Fruit fly (Drosophila melanogaster): ENCODE data around the gene CG32409.
A peak's percentile ranks its signal among the peaks of the same experiment; 100 is the strongest.

Gene CG32409

DNA sequence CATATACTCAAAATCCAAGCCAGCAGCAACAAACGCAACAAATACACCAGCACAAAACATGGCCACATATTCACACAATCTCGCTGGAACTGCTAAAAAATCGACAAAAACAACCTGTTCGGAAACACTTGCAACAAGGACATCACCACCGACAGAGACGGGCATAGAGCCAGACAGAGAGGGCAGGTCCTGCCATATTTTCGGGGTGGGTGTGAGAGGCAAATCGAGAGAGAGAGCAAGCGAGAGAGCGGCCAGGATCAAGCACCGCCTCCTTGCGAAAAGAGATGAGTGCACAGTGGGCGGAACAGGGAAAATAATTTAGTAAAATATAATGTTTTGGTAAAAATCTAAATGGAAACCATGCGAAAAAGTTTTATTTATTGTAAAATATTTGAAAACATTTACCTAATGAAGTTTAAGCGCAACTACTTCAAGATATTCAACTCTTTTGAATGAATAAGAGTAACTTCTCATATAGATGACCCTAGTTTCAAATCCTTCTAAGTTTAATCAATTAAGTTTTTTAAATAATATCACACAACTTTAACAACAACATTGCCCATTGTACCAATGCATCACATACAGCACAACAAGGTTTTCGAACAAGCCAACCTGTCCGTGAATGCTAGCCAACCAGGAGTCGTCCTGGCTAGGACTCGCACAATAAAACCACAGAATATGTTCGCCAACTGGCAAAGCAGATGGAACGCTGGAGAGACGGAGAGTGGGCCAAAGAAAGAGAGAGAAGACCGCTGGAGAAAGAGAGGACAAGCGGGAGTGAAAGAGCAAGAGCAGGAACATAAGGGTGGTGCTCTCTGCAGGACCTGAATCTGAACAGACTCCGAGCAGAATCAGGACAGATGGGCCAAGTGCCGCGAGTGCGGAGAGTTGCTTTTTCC is 17.8 kb upstream of the CG32409 start (continued):
- TF ChIP-seq crc (GFP tag; optimal IDR thresholded peaks at IDR 0.05), result peak; percentile 36
- peak; percentile 52 for TF ChIP-seq CG12236 (GFP tag; optimal IDR thresholded peaks at IDR 0.05)
- TF ChIP-seq bsh (GFP tag; optimal IDR thresholded peaks at IDR 0.05), result peak in 1 of 2 experiments; percentile 60
- TF ChIP-seq seq (GFP tag; IDR thresholded peaks at IDR 0.05), result peak; percentile 63; the same call in 1 of the 2 replicates
- TF ChIP-seq Nf-YB (GFP tag; optimal IDR thresholded peaks at IDR 0.05), result peak; percentile 92
- peak; percentile 82 for TF ChIP-seq dmrt99B (tag; optimal IDR thresholded peaks at IDR 0.05)
- TF ChIP-seq mam (GFP tag; optimal IDR thresholded peaks at IDR 0.05), result peak; percentile 22
- TF ChIP-seq tio (GFP tag; optimal IDR thresholded peaks at IDR 0.05), result peak; percentile 47
- 0 out of 2 replicates have a peak, but pooled peaks have one; percentile 4 for TF ChIP-seq wdn (GFP tag; IDR thresholded peaks at IDR 0.05)
- TF ChIP-seq CG17328 (GFP tag; IDR thresholded peaks at IDR 0.05), result peak; percentile 75
- peak; percentile 63 for TF ChIP-seq CG9437 (GFP tag; optimal IDR thresholded peaks at IDR 0.05)
- no peak for TF ChIP-seq CG9932 (GFP tag; IDR thresholded peaks at IDR 0.05)
- peak; percentile 8 for TF ChIP-seq maf-S (GFP tag; optimal IDR thresholded peaks at IDR 0.05)
- TF ChIP-seq CG10321 (GFP tag; IDR thresholded peaks at IDR 0.05), result peak; percentile 31; the same call in 1 of the 2 replicates
- TF ChIP-seq pan (optimal IDR thresholded peaks at IDR 0.05), result no peak
- TF ChIP-seq pan (GFP tag; optimal IDR thresholded peaks at IDR 0.05 in 1 of 2, IDR thresholded peaks at IDR 0.05 in 1 of 2), result peak in 1 of 2 experiments; percentile 41
- no peak for TF ChIP-seq HLHmδ (GFP tag; optimal IDR thresholded peaks at IDR 0.05)
- TF ChIP-seq CG1792 (GFP tag; optimal IDR thresholded peaks at IDR 0.05), result no peak
- peak; percentile 37 for TF ChIP-seq CG2875 (GFP tag; optimal IDR thresholded peaks at IDR 0.05)
- TF ChIP-seq caup (GFP tag; optimal IDR thresholded peaks at IDR 0.05; ENCODE audit: severe bottlenecking), result no peak
- no peak for TF ChIP-seq Max (GFP tag; optimal IDR thresholded peaks at IDR 0.05)
- peak; percentile 84 for TF ChIP-seq CG7839 (tag; optimal IDR thresholded peaks at IDR 0.05)
- TF ChIP-seq esg (GFP tag; conservative IDR thresholded peaks at IDR 0.05), result peak; percentile 66
- peak; percentile 23 for TF ChIP-seq Bdp1 (GFP tag; optimal IDR thresholded peaks at IDR 0.05)
- no peak for TF ChIP-seq sc (optimal IDR thresholded peaks at IDR 0.05)
- peak; percentile 52 for TF ChIP-seq sc (GFP tag; optimal IDR thresholded peaks at IDR 0.05)
- peak; percentile 49 for TF ChIP-seq Abd-B (GFP tag; optimal IDR thresholded peaks at IDR 0.05)
- no peak for TF ChIP-seq CG13287 (GFP tag; IDR thresholded peaks at IDR 0.05; ENCODE audit: partially characterized antibody)
- TF ChIP-seq dysf (GFP tag; IDR thresholded peaks at IDR 0.05), result 0 out of 3 replicates have a peak, but pooled peaks have one; percentile 16
- peak; percentile 57 for TF ChIP-seq CG7786 (GFP tag; optimal IDR thresholded peaks at IDR 0.05)
- TF ChIP-seq Neu2 (GFP tag; optimal IDR thresholded peaks at IDR 0.05; ENCODE audit: borderline replicate concordance), result no peak
- peak; percentile 68 for TF ChIP-seq CG12659 (GFP tag; optimal IDR thresholded peaks at IDR 0.05)
- peak; percentile 59 for TF ChIP-seq ATbp (GFP tag; optimal IDR thresholded peaks at IDR 0.05)
- peak; percentile 11 for TF ChIP-seq CG15073 (GFP tag; optimal IDR thresholded peaks at IDR 0.05)
- TF ChIP-seq CG12744 (GFP tag; optimal IDR thresholded peaks at IDR 0.05), result peak; percentile 38
- TF ChIP-seq twi (tag; optimal IDR thresholded peaks at IDR 0.05), result peak; percentile 29
- TF ChIP-seq CG4424 (GFP tag; optimal IDR thresholded peaks at IDR 0.05), result peak; percentile 11
- peak; percentile 60 for TF ChIP-seq Hmr (GFP tag; optimal IDR thresholded peaks at IDR 0.05)
- TF ChIP-seq insv (GFP tag; optimal IDR thresholded peaks at IDR 0.05), result peak in 1 of 2 experiments; percentile 91
- peak; percentile 64 for TF ChIP-seq CG17385 (GFP tag; optimal IDR thresholded peaks at IDR 0.05)
- peak; percentile 9 for TF ChIP-seq gsb-n (tag; optimal IDR thresholded peaks at IDR 0.05)
- TF ChIP-seq Deaf1 (tag; optimal IDR thresholded peaks at IDR 0.05), result peak; percentile 17
- no peak for TF ChIP-seq D19B (GFP tag; optimal IDR thresholded peaks at IDR 0.05)
- TF ChIP-seq gem (tag; optimal IDR thresholded peaks at IDR 0.05), result peak; percentile 77
- peak; percentile 49 for TF ChIP-seq CG1529 (GFP tag; optimal IDR thresholded peaks at IDR 0.05)
- no peak for TF ChIP-seq bigmax (GFP tag; optimal IDR thresholded peaks at IDR 0.05)
- TF ChIP-seq Bteb2 (GFP tag; optimal IDR thresholded peaks at IDR 0.05), result peak; percentile 17
- peak; percentile 71 for TF ChIP-seq CG13424 (tag; optimal IDR thresholded peaks at IDR 0.05)
